Worm (Caenorhabditis elegans): ENCODE results near the gene pigk-1.
A peak's percentile ranks its signal among the peaks of the same experiment; 100 is the strongest.

Gene pigk-1

DNA sequence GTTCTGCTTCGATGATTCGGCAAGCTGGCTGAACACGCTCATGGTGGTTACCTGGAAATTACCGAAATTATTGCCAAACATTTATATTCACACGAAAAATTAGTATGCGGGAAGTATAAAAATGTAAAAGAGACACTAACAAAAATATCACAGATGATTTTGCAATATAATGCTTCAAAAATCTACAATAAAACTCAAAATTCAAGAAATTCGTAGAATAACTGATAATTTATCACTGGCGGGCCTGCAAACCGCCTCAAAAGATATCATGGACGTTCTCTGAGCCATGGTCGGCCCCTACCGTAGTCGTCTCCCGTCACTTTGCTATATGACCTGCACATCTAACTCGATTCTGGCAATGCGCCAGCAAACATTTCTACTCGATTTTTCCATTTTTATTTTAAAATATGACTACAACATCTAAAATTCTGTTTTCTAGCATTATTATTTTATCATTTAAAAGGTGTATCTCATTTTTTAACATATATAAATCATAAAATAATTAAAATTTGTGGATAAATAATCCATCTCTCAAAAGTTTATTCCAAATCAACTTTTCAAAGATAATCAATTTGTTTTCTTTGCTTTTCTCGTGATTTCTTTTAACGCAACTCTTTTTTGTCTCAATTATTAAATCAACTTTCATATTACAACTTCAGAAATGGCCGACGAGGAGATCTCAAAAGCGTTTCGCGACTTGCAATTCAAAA is 39.8 kb upstream of the pigk-1 start, which contains the start of the genes F01G4.6 and pfd-1 (continued):
- TF ChIP-seq pag-3 (tag; optimal IDR thresholded peaks at IDR 0.05; ENCODE audit: borderline replicate concordance, insufficient read depth) (peak; percentile 71), unc-98 (GFP tag; IDR thresholded peaks at IDR 0.05) (no peak; the same call in 1 of the 2 replicates), tbx-2 (tag; optimal IDR thresholded peaks at IDR 0.05) (peak; percentile 93), nhr-11 (tag; optimal IDR thresholded peaks at IDR 0.05) (peak; percentile 90), unc-62 (GFP tag; optimal IDR thresholded peaks at IDR 0.05) (no peak)

DNA sequence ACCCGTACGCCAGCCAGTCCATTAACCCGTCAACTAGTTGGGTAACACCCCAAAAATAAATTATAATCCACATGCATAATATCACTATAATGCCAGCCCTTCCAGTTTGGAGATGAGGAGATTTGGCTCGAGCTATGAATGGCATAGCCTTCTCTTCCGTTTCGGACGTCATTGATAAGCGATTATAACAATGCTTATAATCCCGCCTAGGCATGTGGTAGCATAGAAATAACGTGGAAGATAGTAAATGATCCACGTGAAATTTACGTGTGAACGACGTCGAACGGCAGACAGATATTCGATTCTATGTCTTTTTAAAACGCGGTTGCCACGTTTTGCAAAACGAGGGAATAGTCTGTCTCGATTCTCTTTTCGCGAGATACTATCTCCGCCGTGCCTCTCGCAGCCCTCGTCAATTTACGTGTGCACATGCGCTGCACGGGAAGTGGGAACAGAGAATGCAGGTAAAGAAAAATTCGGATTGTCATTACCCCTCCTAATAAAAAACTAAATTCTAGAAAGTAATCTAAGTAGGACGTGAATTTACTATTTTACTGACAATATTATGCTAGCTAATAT is 39.1 kb upstream of the pigk-1 start:
- TF ChIP-seq hpl-2 (GFP tag; optimal IDR thresholded peaks at IDR 0.05), result no peak
- TF ChIP-seq elt-3 (tag; optimal IDR thresholded peaks at IDR 0.05), result peak in 1 of 6 experiments; percentile 8
- TF ChIP-seq snu-23 (GFP tag; optimal IDR thresholded peaks at IDR 0.05), result peak; percentile 51
- peak; percentile 25 for TF ChIP-seq blmp-1 (tag; optimal IDR thresholded peaks at IDR 0.05)
- TF ChIP-seq rnt-1 (tag; optimal IDR thresholded peaks at IDR 0.05), result peak; percentile 36
- no peak for TF ChIP-seq mab-9 (GFP tag; IDR thresholded peaks at IDR 0.05)
- TF ChIP-seq nhr-71 (tag; optimal IDR thresholded peaks at IDR 0.05), result peak; percentile 25
- peak; percentile 49 for TF ChIP-seq fkh-8 (tag; optimal IDR thresholded peaks at IDR 0.05)
- peak; percentile 68 for TF ChIP-seq pax-3 (tag; optimal IDR thresholded peaks at IDR 0.05)
- peak; percentile 2 for TF ChIP-seq fkh-4 (tag; optimal IDR thresholded peaks at IDR 0.05; ENCODE audit: borderline replicate concordance)
- TF ChIP-seq nhr-19 (GFP tag; conservative IDR thresholded peaks at IDR 0.05), result peak; percentile 4; the same call in 1 of the 2 replicates
- no peak for TF ChIP-seq nhr-11 (tag; optimal IDR thresholded peaks at IDR 0.05)
- peak; percentile 55 for TF ChIP-seq lin-14 (GFP tag; optimal IDR thresholded peaks at IDR 0.05)
- peak in 1 of 3 experiments; percentile 0 for TF ChIP-seq ceh-82 (tag; optimal IDR thresholded peaks at IDR 0.05)
- no peak for TF ChIP-seq elt-2 (tag; optimal IDR thresholded peaks at IDR 0.05)
- no peak for TF ChIP-seq efl-1 (optimal IDR thresholded peaks at IDR 0.05)
- TF ChIP-seq efl-1 (GFP tag; optimal IDR thresholded peaks at IDR 0.05 in 1 of 2), result peak; percentile 4 to 63
- TF ChIP-seq pag-3 (tag; optimal IDR thresholded peaks at IDR 0.05; ENCODE audit: borderline replicate concordance, insufficient read depth), result peak; percentile 74
- peak; percentile 15 for TF ChIP-seq skn-1 (tag; optimal IDR thresholded peaks at IDR 0.05)
- TF ChIP-seq fos-1 (tag; optimal IDR thresholded peaks at IDR 0.05), result no peak
- no peak for TF ChIP-seq Y116A8C.19 (tag; optimal IDR thresholded peaks at IDR 0.05; ENCODE audit: borderline replicate concordance)
- TF ChIP-seq mef-2 (tag; optimal IDR thresholded peaks at IDR 0.05), result no peak
- TF ChIP-seq zag-1 (tag; optimal IDR thresholded peaks at IDR 0.05), result no peak
- no peak for TF ChIP-seq swsn-7 (tag; optimal IDR thresholded peaks at IDR 0.05)
- TF ChIP-seq unc-98 (GFP tag; IDR thresholded peaks at IDR 0.05), result no peak
- TF ChIP-seq F16B12.6 (tag; optimal IDR thresholded peaks at IDR 0.05), result peak; percentile 8
- peak; percentile 54 for TF ChIP-seq dsc-1 (tag; optimal IDR thresholded peaks at IDR 0.05)
- no peak for TF ChIP-seq egl-13 (tag; optimal IDR thresholded peaks at IDR 0.05)
- peak; percentile 5 for TF ChIP-seq mep-1 (tag; optimal IDR thresholded peaks at IDR 0.05)
- peak in 1 of 2 experiments; percentile 23 for TF ChIP-seq lin-35 (GFP tag; optimal IDR thresholded peaks at IDR 0.05)

DNA sequence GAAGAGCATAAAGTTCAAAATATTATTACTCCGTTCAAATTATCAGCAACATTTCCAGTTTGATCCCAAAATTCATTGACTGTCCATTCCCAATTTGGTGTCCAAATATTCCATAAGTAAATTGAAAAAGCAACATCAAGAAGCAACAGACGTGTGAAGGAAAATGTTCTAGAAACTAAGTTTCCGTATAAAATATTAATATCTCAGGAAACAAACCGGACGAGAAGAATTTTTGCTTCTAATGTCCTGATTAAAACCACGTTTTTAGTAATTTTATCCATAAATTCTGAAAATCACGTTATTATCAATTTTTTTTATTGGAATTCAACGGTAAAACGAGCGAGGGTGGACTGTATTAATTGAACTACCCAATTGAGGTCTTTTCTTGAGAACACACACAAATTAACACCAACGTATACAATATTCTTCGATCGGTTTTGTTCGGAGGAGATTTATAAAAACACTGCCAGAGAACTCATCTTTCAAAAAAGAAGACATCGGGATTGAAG is 37.2 kb upstream of the pigk-1 start, which contains the start of gene pigq-1:
pigq-1 (minus strand) TSS at position 286 of the 509 bp plus-strand sequence.
- TF ChIP-seq aly-2 (tag; optimal IDR thresholded peaks at IDR 0.05), result peak; percentile 90
- TF ChIP-seq nhr-85 (tag), result peak; percentile 66
- peak; percentile 32 to 35 for TF ChIP-seq lsy-2 (tag; optimal IDR thresholded peaks at IDR 0.05)
- TF ChIP-seq mep-1 (tag; optimal IDR thresholded peaks at IDR 0.05), result no peak
- no peak for TF ChIP-seq nhr-84 (tag; optimal IDR thresholded peaks at IDR 0.05)
- TF ChIP-seq elt-3 (tag; optimal IDR thresholded peaks at IDR 0.05), result peak in 1 of 6 experiments; percentile 20
- TF ChIP-seq fkh-8 (tag; optimal IDR thresholded peaks at IDR 0.05), result no peak
- TF ChIP-seq nhr-71 (tag; optimal IDR thresholded peaks at IDR 0.05), result peak; percentile 42
- TF ChIP-seq nhr-90 (tag; optimal IDR thresholded peaks at IDR 0.05; ENCODE audit: poor library complexity), result peak; percentile 55
- TF ChIP-seq elt-2 (tag; optimal IDR thresholded peaks at IDR 0.05), result peak; percentile 20
- TF ChIP-seq nhr-19 (GFP tag; conservative IDR thresholded peaks at IDR 0.05), result peak; percentile 26; the same call in 1 of the 2 replicates
- peak in 1 of 2 experiments; percentile 13 for TF ChIP-seq efl-1 (optimal IDR thresholded peaks at IDR 0.05)
- peak in 1 of 2 experiments; percentile 93 for TF ChIP-seq efl-1 (GFP tag; optimal IDR thresholded peaks at IDR 0.05 in 1 of 2)
- TF ChIP-seq C34B4.2 (tag; optimal IDR thresholded peaks at IDR 0.05), result no peak
- TF ChIP-seq snu-23 (GFP tag; optimal IDR thresholded peaks at IDR 0.05), result peak; percentile 31
- peak; percentile 6 for TF ChIP-seq pax-3 (tag; optimal IDR thresholded peaks at IDR 0.05)
- TF ChIP-seq F16B12.6 (tag; optimal IDR thresholded peaks at IDR 0.05), result no peak
- TF ChIP-seq dsc-1 (tag; optimal IDR thresholded peaks at IDR 0.05), result no peak
- peak; percentile 64 for TF ChIP-seq ama-1 (optimal IDR thresholded peaks at IDR 0.05)
- peak; percentile 28 for TF ChIP-seq nhr-47 (tag; optimal IDR thresholded peaks at IDR 0.05)

All from whole organism, L1 larva.